Worm (Caenorhabditis elegans): ENCODE results near the gene ace-4.

- TF ChIP-seq nhr-76 (tag; optimal IDR thresholded peaks at IDR 0.05) (no peak), attf-4 (tag; optimal IDR thresholded peaks at IDR 0.05) (no peak), nhr-102 (tag; optimal IDR thresholded peaks at IDR 0.05) (no peak), unc-62 (GFP tag; optimal IDR thresholded peaks at IDR 0.05 in 1 of 2) (no peak), unc-62 (tag; optimal IDR thresholded peaks at IDR 0.05) (no peak), T20F7.1 (GFP tag; optimal IDR thresholded peaks at IDR 0.05) (no peak)
These were observed 13.3 kb downstream of the ace-4 start, which contains the start of gene hot-7 for ce11 chrII:14211118-14211517.
